Worm (Caenorhabditis elegans): ENCODE results near the gene E02H1.5.

The E02H1.5 gene

ce11 chrII:9619402-9619862, 24.4 kb downstream of the E02H1.5 start (continued):
- TF ChIP-seq hlh-11 (tag; optimal IDR thresholded peaks at IDR 0.05) (peak; percentile 92), spr-1 (tag; optimal IDR thresholded peaks at IDR 0.05) (peak; percentile 24), lin-15B (tag; optimal IDR thresholded peaks at IDR 0.05) (no peak), dmd-8 (GFP tag; IDR thresholded peaks at IDR 0.05) (no peak), hlh-30 (tag; optimal IDR thresholded peaks at IDR 0.05; ENCODE audit: insufficient read depth) (peak; percentile 79), attf-4 (tag; optimal IDR thresholded peaks at IDR 0.05) (no peak), madf-9 (GFP tag; conservative IDR thresholded peaks at IDR 0.05) (peak; percentile 44; the same call in 1 of the 2 replicates), duxl-1 (tag; optimal IDR thresholded peaks at IDR 0.05; ENCODE audit: poor library complexity) (no peak), T20F7.1 (GFP tag; optimal IDR thresholded peaks at IDR 0.05) (peak; percentile 43), hif-1 (tag; optimal IDR thresholded peaks at IDR 0.05) (no peak), rbr-2 (tag; optimal IDR thresholded peaks at IDR 0.05) (no peak), cey-2 (tag; optimal IDR thresholded peaks at IDR 0.05; ENCODE audit: borderline replicate concordance, insufficient read depth) (no peak), nhr-25 (tag; optimal IDR thresholded peaks at IDR 0.05; ENCODE audit: borderline replicate concordance, insufficient read depth) (no peak), mxl-3 (GFP tag; optimal IDR thresholded peaks at IDR 0.05) (peak; percentile 94), egl-43 (GFP tag; IDR thresholded peaks at IDR 0.05) (0 out of 2 replicates have a peak, but pooled peaks have one; percentile 7), zag-1 (tag; optimal IDR thresholded peaks at IDR 0.05) (no peak), pha-4 (GFP tag; IDR thresholded peaks at IDR 0.05) (peak; percentile 66), pha-4 (tag; optimal IDR thresholded peaks at IDR 0.05) (peak; percentile 18), lin-13 (GFP tag; optimal IDR thresholded peaks at IDR 0.05) (no peak), F44E2.7 (GFP tag; IDR thresholded peaks at IDR 0.05) (no peak), ceh-20 (GFP tag; IDR thresholded peaks at IDR 0.05) (no peak), zip-2 (tag; optimal IDR thresholded peaks at IDR 0.05) (no peak), aly-2 (tag; optimal IDR thresholded peaks at IDR 0.05) (no peak)

- TF ChIP-seq F44E2.7 (GFP tag; IDR thresholded peaks at IDR 0.05) (no peak), pqm-1 (tag; optimal IDR thresholded peaks at IDR 0.05) (peak; percentile 41), lin-39 (tag; optimal IDR thresholded peaks at IDR 0.05) (no peak), daf-8 (GFP tag; IDR thresholded peaks at IDR 0.05) (no peak), nhr-48 (tag; optimal IDR thresholded peaks at IDR 0.05) (peak; percentile 35), unc-62 (GFP tag; optimal IDR thresholded peaks at IDR 0.05 in 1 of 2) (peak in 1 of 2 experiments; percentile 91), unc-62 (tag; optimal IDR thresholded peaks at IDR 0.05) (no peak), madf-9 (GFP tag; conservative IDR thresholded peaks at IDR 0.05) (no peak), nhr-102 (tag; optimal IDR thresholded peaks at IDR 0.05) (no peak), nhr-11 (tag; optimal IDR thresholded peaks at IDR 0.05) (peak; percentile 24), hlh-30 (tag; optimal IDR thresholded peaks at IDR 0.05; ENCODE audit: insufficient read depth) (peak; percentile 34), vab-7 (GFP tag; IDR thresholded peaks at IDR 0.05) (no peak), saeg-2 (GFP tag; IDR thresholded peaks at IDR 0.05) (no peak), tra-1 (GFP tag; IDR thresholded peaks at IDR 0.05) (no peak), sdz-12 (GFP tag; optimal IDR thresholded peaks at IDR 0.05) (no peak), mxl-3 (GFP tag; optimal IDR thresholded peaks at IDR 0.05) (peak; percentile 48), nhr-28 (tag; optimal IDR thresholded peaks at IDR 0.05) (peak; percentile 66), ama-1 (optimal IDR thresholded peaks at IDR 0.05) (peak; percentile 6), daf-12 (tag; optimal IDR thresholded peaks at IDR 0.05) (no peak), F26F4.8 (GFP tag; conservative IDR thresholded peaks at IDR 0.05) (no peak), ceh-62 (tag; optimal IDR thresholded peaks at IDR 0.05) (no peak), T20F7.1 (GFP tag; optimal IDR thresholded peaks at IDR 0.05) (no peak), zip-2 (tag; optimal IDR thresholded peaks at IDR 0.05) (peak; percentile 14), mdl-1 (tag; optimal IDR thresholded peaks at IDR 0.05) (peak in 1 of 2 experiments; percentile 60), nhr-111 (GFP tag; optimal IDR thresholded peaks at IDR 0.05) (no peak), zfp-3 (GFP tag; conservative IDR thresholded peaks at IDR 0.05) (no peak), arid-1 (GFP tag; conservative IDR thresholded peaks at IDR 0.05) (no peak), nhr-77 (tag; optimal IDR thresholded peaks at IDR 0.05) (no peak), hif-1 (tag; optimal IDR thresholded peaks at IDR 0.05) (peak in 1 of 2 experiments; percentile 0), mdt-29 (GFP tag; IDR thresholded peaks at IDR 0.05) (no peak), nhr-41 (GFP tag; IDR thresholded peaks at IDR 0.05) (no peak), lin-29 (GFP tag; IDR thresholded peaks at IDR 0.05) (no peak), dve-1 (tag; optimal IDR thresholded peaks at IDR 0.05; ENCODE audit: insufficient read depth) (peak; percentile 3)
Measured at ce11 chrII:9619995-9620535, 25.0 kb downstream of the E02H1.5 start.

All from whole organism, L4 larva.